Worm (Caenorhabditis elegans) whole organism, L1 larva: Measurements from ENCODE around the gene elo-3.

Experiments used
- C04F5.9 ChIP-seq: sonication (generic microtip); optimal IDR thresholded peaks from 2 replicates; lab custom pipeline; 2016; ENCODE audit warnings: missing genetic modification characterization, missing compliant biosample characterization
- C34B4.2 ChIP-seq: sonication (generic microtip); optimal IDR thresholded peaks from 2 replicates; lab custom pipeline; 2017; ENCODE audit warnings: mild to moderate bottlenecking, missing genetic modification characterization, missing compliant biosample characterization
- F16B12.6 ChIP-seq: fragments of 150-350 bp; optimal IDR thresholded peaks from 2 replicates; lab custom pipeline; 2014; ENCODE audit warnings: missing biosample characterization, missing genetic modification characterization
- Y116A8C.19 ChIP-seq: sonication (generic microtip); optimal IDR thresholded peaks from 2 replicates; lab custom pipeline; 2016; ENCODE audit warnings: missing compliant biosample characterization, missing genetic modification characterization, borderline replicate concordance
- alr-1 ChIP-seq: fragments of 200-800 bp; sonication (Bioruptor generic); optimal IDR thresholded peaks from 2 replicates; lab custom pipeline; 2018; ENCODE audit warnings: borderline replicate concordance, mild to moderate bottlenecking, missing genetic modification characterization, missing compliant biosample characterization
- ama-1 ChIP-seq: fragments of 150-350 bp; optimal IDR thresholded peaks from 2 replicates; lab custom pipeline; 2014
- blmp-1 ChIP-seq: fragments of 150-350 bp; optimal IDR thresholded peaks from 2 replicates; lab custom pipeline; 2014; ENCODE audit warnings: missing biosample characterization, missing genetic modification characterization
- ceh-63 ChIP-seq: fragments of 200-800 bp; sonication (Bioruptor generic); optimal IDR thresholded peaks from 2 replicates; lab custom pipeline; 2018; ENCODE audit warnings: mild to moderate bottlenecking, missing genetic modification characterization, missing compliant biosample characterization
- ceh-88 ChIP-seq: fragments of 200-800 bp; sonication (Bioruptor generic); IDR thresholded peaks from 2 replicates; pipeline ENCODE4 v1.3.6; 2022; ENCODE audit warnings: missing genetic modification characterization, missing compliant biosample characterization
- dpl-1 ChIP-seq, 3 experiments: fragments of 150-350 bp in 2 of 3; sonication (generic microtip) in 1 of 3; optimal IDR thresholded peaks; 2 replicates each; lab custom pipeline; 2014 to 2017; ENCODE audit warnings: missing biosample characterization in 3 of 3, missing genetic modification characterization in 3 of 3, missing genetic modification reagents in 3 of 3
- efl-1 ChIP-seq, 4 experiments: fragments of 150-350 bp; optimal IDR thresholded peaks in 3 of 4; peaks in 1 of 4; 1 replicate in 1 of 4; 2 replicates in 3 of 4; lab custom pipeline; 2014; ENCODE audit warnings: missing biosample characterization in 2 of 4, missing genetic modification characterization in 2 of 4, missing genetic modification reagents in 2 of 4
- egl-27 ChIP-seq, 2 experiments: fragments of 150-350 bp in 1 of 2; sonication (generic microtip); optimal IDR thresholded peaks; 3 replicates each; lab custom pipeline; 2017 to 2018; ENCODE audit warnings: missing biosample characterization in 2 of 2, missing genetic modification characterization in 2 of 2, missing genetic modification reagents in 2 of 2
- elt-3 ChIP-seq, 6 experiments: fragments of 150-350 bp in 1 of 6; sonication (generic microtip); optimal IDR thresholded peaks; 2 replicates each; lab custom pipeline; 2017 to 2018; ENCODE audit warnings: missing biosample characterization in 6 of 6, missing genetic modification characterization in 6 of 6, inconsistent platforms in 1 of 6
- ets-5 ChIP-seq: fragments of 200-800 bp; sonication (Bioruptor generic); IDR thresholded peaks from 2 replicates; pipeline ENCODE4 v1.3.6; 2022; ENCODE audit warnings: missing genetic modification characterization, missing compliant biosample characterization
- fkh-10 ChIP-seq: sonication (generic microtip); optimal IDR thresholded peaks from 2 replicates; lab custom pipeline; 2017; ENCODE audit warnings: missing biosample characterization, missing genetic modification reagents, missing genetic modification characterization
- fkh-4 ChIP-seq: sonication (generic microtip); optimal IDR thresholded peaks from 2 replicates; lab custom pipeline; 2016; ENCODE audit warnings: missing compliant biosample characterization, missing genetic modification characterization, borderline replicate concordance
- hlh-17 ChIP-seq: fragments of 200-800 bp; sonication (Bioruptor generic); optimal IDR thresholded peaks from 2 replicates; lab custom pipeline; 2018; ENCODE audit warnings: missing genetic modification characterization, mild to moderate bottlenecking, missing compliant biosample characterization, moderate library complexity, borderline replicate concordance
- hlh-4 ChIP-seq: sonication (generic microtip); optimal IDR thresholded peaks from 2 replicates; lab custom pipeline; 2016; ENCODE audit warnings: mild to moderate bottlenecking, missing genetic modification characterization, missing compliant biosample characterization
- irx-1 ChIP-seq: sonication (generic microtip); optimal IDR thresholded peaks from 2 replicates; lab custom pipeline; 2016; ENCODE audit warnings: missing genetic modification characterization, missing compliant biosample characterization
- isw-1 ChIP-seq: fragments of 200-800 bp; sonication (Bioruptor generic); IDR thresholded peaks from 2 replicates; pipeline ENCODE4 v1.3.6; 2022; ENCODE audit warnings: missing genetic modification characterization, missing compliant biosample characterization
- lin-14 ChIP-seq: fragments of 200-800 bp; sonication (Bioruptor generic); optimal IDR thresholded peaks from 2 replicates; lab custom pipeline; 2018; ENCODE audit warnings: mild to moderate bottlenecking, missing genetic modification characterization, moderate library complexity, missing compliant biosample characterization
- lin-35 ChIP-seq, 2 experiments: fragments of 150-350 bp; optimal IDR thresholded peaks; 2 replicates each; lab custom pipeline; 2014; ENCODE audit warnings: missing biosample characterization in 2 of 2, missing genetic modification characterization in 2 of 2, missing genetic modification reagents in 2 of 2
- lsy-2 ChIP-seq, 2 experiments: fragments of 150-350 bp; optimal IDR thresholded peaks; 2 replicates each; lab custom pipeline; 2014; ENCODE audit warnings: missing biosample characterization in 2 of 2, missing genetic modification characterization in 2 of 2
- mab-9 ChIP-seq: fragments of 200-800 bp; sonication (Bioruptor generic); IDR thresholded peaks from 2 replicates; pipeline ENCODE4 v1.3.6; 2022; ENCODE audit warnings: missing genetic modification reagents, missing genetic modification characterization, missing compliant biosample characterization
- mdl-1 ChIP-seq, 2 experiments: fragments of 150-350 bp; optimal IDR thresholded peaks; 2 replicates each; lab custom pipeline; 2014 to 2017; ENCODE audit warnings: missing biosample characterization in 2 of 2, missing genetic modification characterization in 2 of 2, inconsistent platforms in 1 of 2
- mep-1 ChIP-seq: fragments of 150-350 bp; optimal IDR thresholded peaks from 2 replicates; lab custom pipeline; 2014; ENCODE audit warnings: missing biosample characterization, missing genetic modification characterization
- nhr-20 ChIP-seq: sonication (generic microtip); optimal IDR thresholded peaks from 2 replicates; lab custom pipeline; 2016; ENCODE audit warnings: mild to moderate bottlenecking, missing genetic modification characterization, missing compliant biosample characterization
- nhr-47 ChIP-seq: sonication (generic microtip); optimal IDR thresholded peaks from 2 replicates; lab custom pipeline; 2016; ENCODE audit warnings: mild to moderate bottlenecking, missing genetic modification characterization, moderate library complexity, missing compliant biosample characterization
- nhr-71 ChIP-seq: sonication (generic microtip); optimal IDR thresholded peaks from 2 replicates; lab custom pipeline; 2016; ENCODE audit warnings: mild to moderate bottlenecking, missing genetic modification characterization, moderate library complexity, missing compliant biosample characterization
- nhr-77 ChIP-seq: fragments of 150-350 bp; optimal IDR thresholded peaks from 2 replicates; lab custom pipeline; 2014; ENCODE audit warnings: missing biosample characterization, missing genetic modification characterization
- nhr-85 ChIP-seq: sonication (generic microtip); peaks from one replicate; lab custom pipeline; 2016; ENCODE audit warnings: missing genetic modification characterization, inconsistent platforms, missing compliant biosample characterization
- pag-3 ChIP-seq: sonication (generic microtip); optimal IDR thresholded peaks from 2 replicates; lab custom pipeline; 2017; ENCODE audit warnings: missing genetic modification characterization, mild to moderate bottlenecking, missing compliant biosample characterization, antibody characterized with exemption, borderline replicate concordance; ENCODE audit not compliant: insufficient read depth
- rnt-1 ChIP-seq: sonication (generic microtip); optimal IDR thresholded peaks from 2 replicates; lab custom pipeline; 2016; ENCODE audit warnings: mild to moderate bottlenecking, missing genetic modification characterization, moderate library complexity, missing compliant biosample characterization
- snpc-4 ChIP-seq: fragments of 150-350 bp; optimal IDR thresholded peaks from 2 replicates; lab custom pipeline; 2014; ENCODE audit warnings: missing biosample characterization, missing genetic modification characterization
- snu-23 ChIP-seq: sonication (generic microtip); optimal IDR thresholded peaks from 2 replicates; lab custom pipeline; 2016; ENCODE audit warnings: missing genetic modification characterization, missing compliant biosample characterization
- sptf-1 ChIP-seq: fragments of 150-350 bp; optimal IDR thresholded peaks from 2 replicates; lab custom pipeline; 2014; ENCODE audit warnings: missing biosample characterization, missing genetic modification characterization
- sup-37 ChIP-seq: fragments of 200-800 bp; sonication (Bioruptor generic); optimal IDR thresholded peaks from 2 replicates; lab custom pipeline; 2018; ENCODE audit warnings: mild to moderate bottlenecking, missing genetic modification characterization, missing compliant biosample characterization
- unc-130 ChIP-seq: fragments of 150-350 bp; optimal IDR thresholded peaks from 2 replicates; lab custom pipeline; 2017; ENCODE audit warnings: missing biosample characterization, missing genetic modification characterization, inconsistent platforms
- unc-86 ChIP-seq: sonication (generic microtip); optimal IDR thresholded peaks from 2 replicates; lab custom pipeline; 2016; ENCODE audit warnings: missing genetic modification characterization, missing compliant biosample characterization
- unc-98 ChIP-seq: fragments of 200-800 bp; sonication (Bioruptor generic); IDR thresholded peaks from 2 replicates; pipeline ENCODE4 v1.3.6; 2022; ENCODE audit warnings: missing genetic modification characterization, missing compliant biosample characterization
- vab-15 ChIP-seq: sonication (generic microtip); optimal IDR thresholded peaks from 2 replicates; lab custom pipeline; 2017; ENCODE audit warnings: missing genotype, mild to moderate bottlenecking, missing genetic modification characterization, missing compliant biosample characterization
- xbp-1 ChIP-seq: sonication (generic microtip); optimal IDR thresholded peaks from 2 replicates; lab custom pipeline; 2016; ENCODE audit warnings: missing genetic modification characterization, missing compliant biosample characterization
- zip-4 ChIP-seq: fragments of 200-800 bp; sonication (Bioruptor generic); optimal IDR thresholded peaks from 2 replicates; lab custom pipeline; 2018; ENCODE audit warnings: mild to moderate bottlenecking, missing genetic modification characterization, moderate library complexity, missing compliant biosample characterization

The elo-3 gene

ce11 chrIV:7230935-7231334 is 6.6 kb upstream of the elo-3 start, which contains the start of gene D2024.4:
Gene D2024.4, plus strand, starts transcription at chrIV:7231235.
- TF ChIP-seq mab-9 (GFP tag; lab: Robert Waterston, UW) (no peak), efl-1 (optimal IDR thresholded peaks at IDR 0.05; lab: Kevin White, UChicago) (no peak), efl-1 (GFP tag; optimal IDR thresholded peaks at IDR 0.05 in 1 of 2; lab: Kevin White, UChicago) (peak in 1 of 2 experiments; percentile 61)

ce11 chrIV:7233566-7234014 is 3.9 kb upstream of the elo-3 start:
- TF ChIP-seq rnt-1 (peak; percentile 28), nhr-20 (peak; percentile 17), blmp-1 (tag; lab: Kevin White, UChicago) (peak; percentile 81), C34B4.2 (tag; lab: Kevin White, UChicago) (no peak), snu-23 (peak; percentile 34), lsy-2 (tag; optimal IDR thresholded peaks at IDR 0.05; lab: Kevin White, UChicago) (peak in 1 of 2 experiments; percentile 15), mep-1 (tag; lab: Kevin White, UChicago) (peak; percentile 29), nhr-85 (peak; percentile 68), lin-14 (GFP tag; lab: Kevin White, UChicago) (peak; percentile 59), nhr-71 (tag; lab: Kevin White, UChicago) (peak; percentile 32), efl-1 (optimal IDR thresholded peaks at IDR 0.05; lab: Kevin White, UChicago) (no peak), efl-1 (GFP tag; optimal IDR thresholded peaks at IDR 0.05 in 1 of 2; lab: Kevin White, UChicago) (no peak), elt-3 (tag; optimal IDR thresholded peaks at IDR 0.05; lab: Kevin White, UChicago) (peak in 2 of 6 experiments; percentile 3 to 7), pag-3 (peak; percentile 57), ceh-63 (GFP tag; lab: Kevin White, UChicago) (no peak)
- TF ChIP-seq, all 84 proteins: peak for 11

ce11 chrIV:7234623-7235022 is 2.9 kb upstream of the elo-3 start:
- TF ChIP-seq lin-35 (GFP tag; optimal IDR thresholded peaks at IDR 0.05; lab: Kevin White, UChicago) (no peak), nhr-85 (peak; percentile 16)

ce11 chrIV:7235382-7235917 is 2.1 kb upstream of the elo-3 start:
- peak; percentile 81 for TF ChIP-seq nhr-71 (tag; lab: Kevin White, UChicago)
- TF ChIP-seq fkh-4, result no peak
- TF ChIP-seq vab-15 (tag; lab: Kevin White, UChicago), result no peak
- TF ChIP-seq nhr-85, result peak; percentile 73
- no peak for TF ChIP-seq sptf-1 (tag; lab: Kevin White, UChicago)
- TF ChIP-seq dpl-1 (GFP tag; optimal IDR thresholded peaks at IDR 0.05; lab: Kevin White, UChicago), result peak; percentile 15 to 37 (median 18)
- peak; percentile 17 for TF ChIP-seq xbp-1 (tag; lab: Kevin White, UChicago)
- peak; percentile 57 for TF ChIP-seq nhr-47 (tag; lab: Kevin White, UChicago)
- no peak for TF ChIP-seq hlh-17 (GFP tag; lab: Kevin White, UChicago)
- TF ChIP-seq lin-35 (GFP tag; optimal IDR thresholded peaks at IDR 0.05; lab: Kevin White, UChicago), result peak; percentile 35 to 36
- TF ChIP-seq unc-130 (tag; lab: Kevin White, UChicago), result peak; percentile 0
- no peak for TF ChIP-seq zip-4 (GFP tag; lab: Kevin White, UChicago)
- TF ChIP-seq efl-1 (optimal IDR thresholded peaks at IDR 0.05; lab: Kevin White, UChicago), result peak; percentile 39 to 53
- peak; percentile 2 to 83 for TF ChIP-seq efl-1 (GFP tag; optimal IDR thresholded peaks at IDR 0.05 in 1 of 2; lab: Kevin White, UChicago)
- TF ChIP-seq unc-86 (tag; lab: Kevin White, UChicago), result peak; percentile 7
- TF ChIP-seq C04F5.9 (tag; lab: Kevin White, UChicago), result no peak
- no peak for TF ChIP-seq snpc-4 (tag; lab: Kevin White, UChicago)
- TF ChIP-seq nhr-77 (tag; lab: Kevin White, UChicago), result peak; percentile 55
- no peak for TF ChIP-seq ceh-88 (GFP tag; lab: Robert Waterston, UW)
- TF ChIP-seq fkh-10 (GFP tag; lab: Kevin White, UChicago), result no peak
- TF ChIP-seq alr-1 (tag; lab: Kevin White, UChicago), result no peak
- no peak for TF ChIP-seq Y116A8C.19 (tag; lab: Kevin White, UChicago)
- no peak for TF ChIP-seq hlh-4
- TF ChIP-seq lsy-2 (tag; optimal IDR thresholded peaks at IDR 0.05; lab: Kevin White, UChicago), result peak; percentile 47 to 65
- TF ChIP-seq nhr-20, result peak; percentile 71
- TF ChIP-seq sup-37 (GFP tag; lab: Kevin White, UChicago), result no peak
- no peak for TF ChIP-seq F16B12.6 (tag; lab: Kevin White, UChicago)
- TF ChIP-seq egl-27 (tag; optimal IDR thresholded peaks at IDR 0.05; lab: Kevin White, UChicago), result peak in 1 of 2 experiments; percentile 15
- no peak for TF ChIP-seq isw-1 (GFP tag; lab: Robert Waterston, UW)
- TF ChIP-seq irx-1, result peak; percentile 49
- TF ChIP-seq unc-98 (GFP tag; lab: Robert Waterston, UW), result no peak; the same call in 1 of the 2 replicates
- no peak for TF ChIP-seq C34B4.2 (tag; lab: Kevin White, UChicago)
- TF ChIP-seq ama-1 (lab: Kevin White, UChicago), result no peak
- no peak for TF ChIP-seq ets-5
- peak in 1 of 2 experiments; percentile 47 for TF ChIP-seq mdl-1 (tag; optimal IDR thresholded peaks at IDR 0.05; lab: Kevin White, UChicago)
